Fruit fly (Drosophila melanogaster) whole organism, prepupa: ENCODE data around the gene Gycbeta100B.

Source experiments
- CG10631 ChIP-seq: fragments of 200-800 bp; sonication (Bioruptor generic); optimal IDR thresholded peaks from 2 replicates; lab custom pipeline; 2016; ENCODE audit warnings: missing biosample characterization, missing genetic modification characterization
- CG10669 ChIP-seq: fragments of 200-800 bp; sonication (Bioruptor generic); optimal IDR thresholded peaks from 3 replicates; lab custom pipeline; 2018; ENCODE audit warnings: missing biosample characterization, mild to moderate bottlenecking, missing genetic modification characterization, moderate library complexity
- CG11294 ChIP-seq: fragments of 200-800 bp; sonication (Bioruptor generic); IDR thresholded peaks from 2 replicates; pipeline ENCODE4 v1.3.6; 2022; ENCODE audit warnings: missing biosample characterization, missing genetic modification characterization
- CG15336 ChIP-seq: fragments of 200-800 bp; sonication (Bioruptor generic); IDR thresholded peaks from 2 replicates; pipeline ENCODE4 v1.3.6; 2022; ENCODE audit warnings: missing biosample characterization, missing genetic modification characterization
- CG1621 ChIP-seq: fragments of 200-800 bp; sonication (Bioruptor generic); optimal IDR thresholded peaks from 3 replicates; lab custom pipeline; 2018; ENCODE audit warnings: missing biosample characterization, mild to moderate bottlenecking, missing genetic modification characterization
- CG16779 ChIP-seq: fragments of 200-800 bp; sonication (Bioruptor generic); optimal IDR thresholded peaks from 3 replicates; lab custom pipeline; 2017; ENCODE audit warnings: missing biosample characterization, mild to moderate bottlenecking, missing genetic modification characterization
- CG3032 ChIP-seq: fragments of 200-800 bp; optimal IDR thresholded peaks from 2 replicates; lab custom pipeline; 2019; ENCODE audit warnings: missing biosample characterization, mild to moderate bottlenecking, missing genetic modification characterization, moderate library complexity
- CG32006 ChIP-seq: fragments of 200-800 bp; sonication (Bioruptor generic); optimal IDR thresholded peaks from 3 replicates; lab custom pipeline; 2017; ENCODE audit warnings: missing biosample characterization, mild to moderate bottlenecking, missing genetic modification characterization
- CG34406 ChIP-seq: fragments of 200-800 bp; sonication (Bioruptor generic); optimal IDR thresholded peaks from 3 replicates; lab custom pipeline; 2016; ENCODE audit warnings: missing biosample characterization, missing genetic modification characterization
- CG3919 ChIP-seq: fragments of 200-800 bp; sonication (Bioruptor generic); optimal IDR thresholded peaks from 3 replicates; lab custom pipeline; 2016; ENCODE audit warnings: missing biosample characterization, missing genetic modification characterization
- CG4318 ChIP-seq: fragments of 200-800 bp; sonication (Bioruptor generic); optimal IDR thresholded peaks from 3 replicates; lab custom pipeline; 2017; ENCODE audit warnings: missing biosample characterization, mild to moderate bottlenecking, missing genetic modification characterization
- CG6163 ChIP-seq: fragments of 200-800 bp; sonication (Bioruptor generic); IDR thresholded peaks from 3 replicates; pipeline ENCODE4 v1.3.6; 2022; ENCODE audit warnings: missing biosample characterization, missing genetic modification characterization
- CG6276 ChIP-seq: fragments of 200-800 bp; sonication (Bioruptor generic); optimal IDR thresholded peaks from 2 replicates; lab custom pipeline; 2017; ENCODE audit warnings: missing biosample characterization, mild to moderate bottlenecking, missing genetic modification characterization
- CG6808 ChIP-seq: fragments of 200-800 bp; sonication (Bioruptor generic); optimal IDR thresholded peaks from 3 replicates; lab custom pipeline; 2017; ENCODE audit warnings: missing biosample characterization, missing genetic modification characterization, mild to moderate bottlenecking, moderate library complexity, missing genetic modification reagents
- CG6854 ChIP-seq: fragments of 200-800 bp; sonication (Bioruptor generic); optimal IDR thresholded peaks from 2 replicates; lab custom pipeline; 2017; ENCODE audit warnings: missing biosample characterization, mild to moderate bottlenecking, missing genetic modification characterization
- CG7368 ChIP-seq: fragments of 200-800 bp; sonication (Bioruptor generic); optimal IDR thresholded peaks from 3 replicates; lab custom pipeline; 2016; ENCODE audit warnings: missing biosample characterization, missing genetic modification characterization
- CG8119 ChIP-seq: fragments of 200-800 bp; sonication (Bioruptor generic); IDR thresholded peaks from 3 replicates; pipeline ENCODE4 v1.3.6; 2022; ENCODE audit warnings: missing biosample characterization, missing genetic modification characterization
- CG8319 ChIP-seq: fragments of 200-800 bp; sonication (Bioruptor generic); optimal IDR thresholded peaks from 3 replicates; lab custom pipeline; 2016; ENCODE audit warnings: missing biosample characterization, missing genetic modification characterization
- CG8632 ChIP-seq: fragments of 200-800 bp; sonication (Bioruptor generic); optimal IDR thresholded peaks from 3 replicates; lab custom pipeline; 2016; ENCODE audit warnings: missing biosample characterization, missing genetic modification characterization
- Eip75B ChIP-seq: fragments of 200-800 bp; sonication (Bioruptor generic); optimal IDR thresholded peaks from 3 replicates; lab custom pipeline; 2016; ENCODE audit warnings: missing biosample characterization, missing genetic modification characterization
- Eip78C ChIP-seq: fragments of 200-800 bp; sonication (Bioruptor generic); peaks from one replicate; lab custom pipeline; 2016; ENCODE audit warnings: missing biosample characterization, missing genetic modification characterization
- Eip93F ChIP-seq: fragments of 200-800 bp; sonication (Bioruptor generic); optimal IDR thresholded peaks from 2 replicates; lab custom pipeline; 2016; ENCODE audit warnings: missing biosample characterization, mild to moderate bottlenecking, missing genetic modification characterization
- Ets21C ChIP-seq: fragments of 200-800 bp; sonication (Bioruptor generic); optimal IDR thresholded peaks from 3 replicates; lab custom pipeline; 2016; ENCODE audit warnings: missing biosample characterization, missing genetic modification characterization
- Ets96B ChIP-seq: fragments of 200-800 bp; optimal IDR thresholded peaks from 2 replicates; lab custom pipeline; 2019; ENCODE audit warnings: missing biosample characterization, mild to moderate bottlenecking, missing genetic modification characterization, moderate library complexity
- Gug ChIP-seq: fragments of 200-800 bp; sonication (Bioruptor generic); IDR thresholded peaks from 2 replicates; pipeline ENCODE4 v1.3.6; 2022; ENCODE audit warnings: missing biosample characterization, missing genetic modification characterization
- Hr38 ChIP-seq: sonication (Bioruptor generic); optimal IDR thresholded peaks from 2 replicates; lab custom pipeline; 2016; ENCODE audit warnings: missing biosample characterization, missing genetic modification characterization
- Hr39 ChIP-seq: fragments of 200-800 bp; sonication (Bioruptor generic); optimal IDR thresholded peaks from 2 replicates; lab custom pipeline; 2016; ENCODE audit warnings: missing biosample characterization, missing genetic modification characterization
- Hr4 ChIP-seq: fragments of 200-800 bp; sonication (Bioruptor generic); optimal IDR thresholded peaks from 3 replicates; lab custom pipeline; 2016; ENCODE audit warnings: missing biosample characterization, missing genetic modification characterization
- Lpt ChIP-seq: fragments of 200-800 bp; sonication (Bioruptor generic); optimal IDR thresholded peaks from 3 replicates; lab custom pipeline; 2016; ENCODE audit warnings: missing biosample characterization, missing genetic modification characterization
- Met ChIP-seq: fragments of 200-800 bp; sonication (Bioruptor generic); optimal IDR thresholded peaks from 3 replicates; lab custom pipeline; 2016; ENCODE audit warnings: missing biosample characterization, missing genetic modification characterization
- OdsH ChIP-seq: fragments of 200-800 bp; sonication (Bioruptor generic); optimal IDR thresholded peaks from 3 replicates; lab custom pipeline; 2016; ENCODE audit warnings: missing biosample characterization, missing genetic modification characterization
- Smox ChIP-seq: fragments of 200-800 bp; sonication (Bioruptor generic); optimal IDR thresholded peaks from 3 replicates; lab custom pipeline; 2016; ENCODE audit warnings: missing biosample characterization, missing genetic modification characterization
- Sox14 ChIP-seq: fragments of 200-800 bp; sonication (Bioruptor generic); optimal IDR thresholded peaks from 3 replicates; lab custom pipeline; 2016; ENCODE audit warnings: missing biosample characterization, missing genetic modification characterization
- Sox15 ChIP-seq: fragments of 200-800 bp; sonication (Bioruptor generic); optimal IDR thresholded peaks from 3 replicates; lab custom pipeline; 2016; ENCODE audit warnings: missing biosample characterization, missing genetic modification characterization
- achi ChIP-seq: fragments of 200-800 bp; sonication (Bioruptor generic); optimal IDR thresholded peaks from 3 replicates; lab custom pipeline; 2016; ENCODE audit warnings: missing biosample characterization, missing genetic modification characterization
- acj6 ChIP-seq: fragments of 200-800 bp; sonication (Bioruptor generic); optimal IDR thresholded peaks from 3 replicates; lab custom pipeline; 2016; ENCODE audit warnings: missing biosample characterization, missing genetic modification characterization
- dac ChIP-seq: fragments of 200-800 bp; sonication (Bioruptor generic); optimal IDR thresholded peaks from 2 replicates; lab custom pipeline; 2017; ENCODE audit warnings: missing biosample characterization, mild to moderate bottlenecking, missing genetic modification characterization
- dsx ChIP-seq: fragments of 200-800 bp; optimal IDR thresholded peaks from 3 replicates; lab custom pipeline; 2019; ENCODE audit warnings: missing biosample characterization, mild to moderate bottlenecking, missing genetic modification characterization, moderate library complexity; ENCODE audit not compliant: poor library complexity, severe bottlenecking
- eg ChIP-seq: fragments of 200-800 bp; sonication (Bioruptor generic); IDR thresholded peaks from 3 replicates; pipeline ENCODE4 v1.3.6; 2022; ENCODE audit warnings: missing biosample characterization, missing genetic modification characterization
- esn ChIP-seq: fragments of 200-800 bp; sonication (Bioruptor generic); optimal IDR thresholded peaks from 2 replicates; lab custom pipeline; 2016; ENCODE audit warnings: missing biosample characterization, mild to moderate bottlenecking, missing genetic modification characterization, moderate library complexity
- fd59A ChIP-seq: fragments of 200-800 bp; sonication (Bioruptor generic); optimal IDR thresholded peaks from 2 replicates; lab custom pipeline; 2017; ENCODE audit warnings: missing biosample characterization, mild to moderate bottlenecking, missing genetic modification characterization, missing genetic modification reagents
- fd85E ChIP-seq: fragments of 200-800 bp; sonication (Bioruptor generic); optimal IDR thresholded peaks from 3 replicates; lab custom pipeline; 2016; ENCODE audit warnings: missing biosample characterization, missing genetic modification characterization
- fkh ChIP-seq: fragments of 200-800 bp; sonication (Bioruptor generic); optimal IDR thresholded peaks from 3 replicates; lab custom pipeline; 2017; ENCODE audit warnings: missing biosample characterization, mild to moderate bottlenecking, missing genetic modification characterization, moderate library complexity
- lz ChIP-seq: fragments of 200-800 bp; sonication (Bioruptor generic); optimal IDR thresholded peaks from 3 replicates; lab custom pipeline; 2016; ENCODE audit warnings: missing biosample characterization, missing genetic modification characterization
- net ChIP-seq: fragments of 200-800 bp; sonication (Bioruptor generic); optimal IDR thresholded peaks from 3 replicates; lab custom pipeline; 2016; ENCODE audit warnings: missing biosample characterization, missing genetic modification characterization
- pdm3 ChIP-seq: fragments of 200-800 bp; sonication (Bioruptor generic); optimal IDR thresholded peaks from 3 replicates; lab custom pipeline; 2016; ENCODE audit warnings: missing biosample characterization, missing genetic modification characterization
- salr ChIP-seq, 2 experiments: fragments of 200-800 bp; sonication (Bioruptor generic); optimal IDR thresholded peaks; 3 replicates each; lab custom pipeline; 2016 to 2018; ENCODE audit warnings: missing biosample characterization in 2 of 2, missing genetic modification characterization in 2 of 2, mild to moderate bottlenecking in 1 of 2
- spab ChIP-seq: fragments of 200-800 bp; sonication (Bioruptor generic); optimal IDR thresholded peaks from 2 replicates; lab custom pipeline; 2017; ENCODE audit warnings: missing biosample characterization, mild to moderate bottlenecking, missing genetic modification characterization, missing genetic modification reagents
- ss ChIP-seq, 2 experiments: fragments of 200-800 bp; sonication (Bioruptor generic); optimal IDR thresholded peaks; 2 replicates in 1 of 2; 3 replicates in 1 of 2; lab custom pipeline; 2017 to 2018; ENCODE audit warnings: mild to moderate bottlenecking in 2 of 2, missing biosample characterization in 2 of 2, missing genetic modification characterization in 2 of 2, moderate library complexity in 1 of 2
- topi ChIP-seq: fragments of 200-800 bp; sonication (Bioruptor generic); optimal IDR thresholded peaks from 3 replicates; lab custom pipeline; 2016; ENCODE audit warnings: missing biosample characterization, missing genetic modification characterization
- vri ChIP-seq: fragments of 200-800 bp; sonication (Bioruptor generic); optimal IDR thresholded peaks from 3 replicates; lab custom pipeline; 2016; ENCODE audit warnings: missing biosample characterization, mild to moderate bottlenecking, missing genetic modification characterization

Gycbeta100B gene

DNA sequence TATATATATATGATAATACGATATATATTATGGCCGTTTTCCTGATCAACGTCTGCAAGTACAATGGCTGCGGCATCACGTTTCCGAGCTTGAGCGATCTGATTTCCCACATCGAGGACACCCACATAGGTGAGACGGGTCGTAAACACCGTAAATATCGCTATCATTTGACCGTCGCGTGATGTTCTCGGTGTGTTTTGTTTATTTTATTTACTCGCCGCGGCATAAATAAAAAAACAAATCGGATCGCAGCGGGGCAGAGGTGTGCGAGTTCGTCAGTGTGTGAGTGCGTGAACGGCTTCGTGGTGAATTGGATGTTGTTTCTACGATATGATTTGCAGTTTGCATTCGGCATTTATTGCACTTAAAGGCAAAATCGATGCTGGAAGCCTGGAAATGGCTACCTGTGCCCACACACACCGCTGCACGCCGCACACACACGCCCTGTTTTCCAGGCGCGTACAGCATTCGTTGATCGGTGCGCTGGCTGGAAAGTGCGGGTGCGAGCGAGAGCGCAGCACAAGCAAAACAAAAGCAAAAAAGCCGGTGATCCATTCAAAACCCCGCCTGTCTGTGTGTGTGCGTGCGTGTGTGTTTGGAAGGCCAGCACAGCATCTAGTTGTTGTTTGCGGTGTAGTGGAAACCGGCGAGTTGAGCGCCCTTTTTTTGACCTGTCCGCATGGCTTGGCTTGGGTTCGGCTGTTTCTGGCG is 87.3 kb downstream of the Gycbeta100B start:
- TF ChIP-seq salr (GFP tag; optimal IDR thresholded peaks at IDR 0.05; lab: Kevin White, UChicago) (peak; percentile 58 to 74), vri (GFP tag; lab: Kevin White, UChicago) (no peak), CG1621 (tag; lab: Kevin White, UChicago) (peak; percentile 82), CG6808 (GFP tag; lab: Kevin White, UChicago) (peak; percentile 83), eg (GFP tag; lab: Robert Waterston, UW) (no peak), CG3919 (GFP tag; lab: Kevin White, UChicago) (peak; percentile 29), acj6 (GFP tag; lab: Kevin White, UChicago) (no peak), CG11294 (no peak), CG32006 (GFP tag; lab: Kevin White, UChicago) (peak; percentile 66), Ets21C (GFP tag; lab: Kevin White, UChicago) (no peak), CG6276 (GFP tag; lab: Kevin White, UChicago) (peak; percentile 85), ss (GFP tag; optimal IDR thresholded peaks at IDR 0.05; lab: Kevin White, UChicago) (peak; percentile 88 to 92), CG6854 (GFP tag; lab: Kevin White, UChicago) (peak; percentile 54), CG16779 (peak; percentile 86), dsx (GFP tag; lab: Kevin White, UChicago) (peak; percentile 66), CG8119 (GFP tag; lab: Robert Waterston, UW) (no peak), Ets96B (tag; lab: Kevin White, UChicago) (peak; percentile 71), Sox15 (GFP tag; lab: Kevin White, UChicago) (no peak), Eip78C (GFP tag; lab: Kevin White, UChicago) (peak; percentile 68), CG7368 (peak; percentile 29), Gug (GFP tag; lab: Robert Waterston, UW) (no peak), Hr4 (GFP tag; lab: Kevin White, UChicago) (no peak), topi (GFP tag; lab: Kevin White, UChicago) (no peak), Smox (no peak), Hr39 (GFP tag; lab: Kevin White, UChicago) (no peak), CG34406 (GFP tag; lab: Kevin White, UChicago) (peak; percentile 41), OdsH (GFP tag; lab: Kevin White, UChicago) (no peak), Met (GFP tag; lab: Kevin White, UChicago) (no peak), esn (GFP tag; lab: Kevin White, UChicago) (no peak), CG15336 (GFP tag; lab: Robert Waterston, UW) (no peak), Hr38 (GFP tag; lab: Kevin White, UChicago) (no peak), CG6163 (GFP tag; lab: Robert Waterston, UW) (no peak), fkh (peak; percentile 84), CG10669 (GFP tag; lab: Kevin White, UChicago) (peak; percentile 75), Lpt (GFP tag; lab: Kevin White, UChicago) (peak; percentile 52), net (GFP tag; lab: Kevin White, UChicago) (peak; percentile 71), fd59A (GFP tag; lab: Kevin White, UChicago) (peak; percentile 59), pdm3 (GFP tag; lab: Kevin White, UChicago) (peak; percentile 44), CG8319 (GFP tag; lab: Kevin White, UChicago) (peak; percentile 26), CG3032 (tag; lab: Kevin White, UChicago) (peak; percentile 62), CG8632 (GFP tag; lab: Kevin White, UChicago) (peak; percentile 28), achi (GFP tag; lab: Kevin White, UChicago) (no peak), Eip93F (peak; percentile 25), Eip75B (GFP tag; lab: Kevin White, UChicago) (peak; percentile 41), lz (GFP tag; lab: Kevin White, UChicago) (no peak), Sox14 (GFP tag; lab: Kevin White, UChicago) (peak; percentile 40), CG10631 (no peak), fd85E (GFP tag; lab: Kevin White, UChicago) (no peak), CG4318 (GFP tag; lab: Kevin White, UChicago) (no peak), spab (GFP tag; lab: Kevin White, UChicago) (peak; percentile 79), dac (GFP tag; lab: Kevin White, UChicago) (peak; percentile 62)
